Worm (Caenorhabditis elegans): ENCODE measurements around the gene nlp-5.

DNA sequence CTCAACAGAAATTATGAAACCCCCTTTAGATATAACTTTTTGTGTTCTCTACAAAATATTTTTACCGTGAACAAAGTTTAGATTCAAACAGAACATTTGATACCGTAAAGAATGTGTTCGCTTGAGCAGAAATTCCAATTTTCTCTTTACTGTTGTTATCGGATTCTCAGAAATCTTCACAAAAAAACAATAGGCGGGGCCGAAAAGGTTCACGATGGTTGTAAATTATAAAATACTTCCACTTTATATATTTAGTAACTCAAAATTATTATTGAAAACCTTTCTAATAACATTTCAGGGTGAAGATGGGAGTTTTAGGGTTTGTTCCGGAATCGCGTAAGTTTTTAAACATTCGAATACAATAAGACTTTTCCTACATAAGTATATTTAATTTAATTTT lies at the start of gene nlp-5:
- TF ChIP-seq tbx-7 (tag; optimal IDR thresholded peaks at IDR 0.05): no peak
- TF ChIP-seq ceh-22 (tag; optimal IDR thresholded peaks at IDR 0.05): no peak
- TF ChIP-seq ama-1 (optimal IDR thresholded peaks at IDR 0.05): no peak
- TF ChIP-seq syd-9 (tag; optimal IDR thresholded peaks at IDR 0.05): no peak
- no peak for TF ChIP-seq ceh-45 (GFP tag; IDR thresholded peaks at IDR 0.05)
- TF ChIP-seq C08G9.2 (tag; optimal IDR thresholded peaks at IDR 0.05): no peak

All from whole organism, late embryonic.